Worm (Caenorhabditis elegans) whole organism, early embryonic: ENCODE results near the gene F49E11.2.

Source experiments
- ama-1 ChIP-seq: fragments of 150-350 bp; optimal IDR thresholded peaks from 2 replicates; lab custom pipeline; 2014
- ceh-13 ChIP-seq: fragments of 200-800 bp; sonication (Bioruptor generic); optimal IDR thresholded peaks from 2 replicates; lab custom pipeline; 2018; ENCODE audit warnings: mild to moderate bottlenecking, missing genetic modification characterization, missing compliant biosample characterization
- ets-7 ChIP-seq: sonication (generic microtip); optimal IDR thresholded peaks from 2 replicates; lab custom pipeline; 2016; ENCODE audit warnings: missing genotype, missing genetic modification characterization, missing compliant biosample characterization
- flt-1 ChIP-seq: fragments of 200-800 bp; sonication (Bioruptor generic); IDR thresholded peaks from 2 replicates; pipeline ENCODE4 v1.3.6; 2022; ENCODE audit warnings: missing genetic modification characterization, missing compliant biosample characterization
- hmg-4 ChIP-seq: fragments of 200-800 bp; sonication (Bioruptor generic); optimal IDR thresholded peaks from 2 replicates; lab custom pipeline; 2018; ENCODE audit warnings: mild to moderate bottlenecking, missing genetic modification characterization, missing compliant biosample characterization
- scrt-1 ChIP-seq: fragments of 200-800 bp; sonication (Bioruptor generic); IDR thresholded peaks from 2 replicates; pipeline ENCODE4 v1.3.6; 2022; ENCODE audit warnings: missing genetic modification characterization, missing compliant biosample characterization

- TF ChIP-seq ets-7 (tag; lab: Kevin White, UChicago) (no peak), ceh-13 (GFP tag; lab: Kevin White, UChicago) (no peak), flt-1 (GFP tag; lab: Robert Waterston, UW) (no peak), hmg-4 (GFP tag; lab: Kevin White, UChicago) (no peak), ama-1 (lab: Kevin White, UChicago) (no peak), scrt-1 (GFP tag; lab: Robert Waterston, UW) (no peak)
Observed at ce11 chrIV:13078342-13078741, 39.6 kb upstream of the F49E11.2 start.
